Worm (Caenorhabditis elegans): Measurements from ENCODE around the gene F42G4.6.
A peak's percentile ranks its signal among the peaks of the same experiment; 100 is the strongest.

DNA sequence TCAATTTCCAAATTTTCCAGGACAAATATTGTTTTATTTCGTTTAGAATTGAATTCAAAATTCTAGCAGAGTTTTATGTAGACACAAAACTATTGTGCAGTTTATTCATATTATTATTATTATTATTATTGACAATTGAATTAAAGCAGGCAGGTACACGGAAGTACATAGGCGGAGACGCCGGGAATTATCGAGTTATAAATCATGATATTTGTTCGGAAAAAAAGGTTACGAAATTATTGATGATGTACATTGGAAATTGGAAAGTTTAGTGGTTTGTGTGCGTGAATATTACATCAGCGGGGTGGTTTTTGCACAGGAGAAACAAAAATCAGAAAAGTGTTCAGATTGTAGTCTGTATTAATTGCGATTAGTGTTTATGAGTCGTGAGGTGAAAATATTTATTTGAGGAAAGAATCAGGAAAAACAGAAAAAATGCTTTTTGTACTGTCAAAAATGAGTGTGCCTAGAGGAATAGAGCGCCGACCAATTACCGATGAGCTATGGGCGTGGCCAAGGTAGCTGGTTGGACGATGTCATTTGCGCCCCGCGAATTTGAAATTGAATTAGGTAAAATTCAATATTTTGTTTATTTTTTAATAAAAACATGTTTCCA is 2.8 kb upstream of the F42G4.6 start:
- TF ChIP-seq nhr-237 (tag; optimal IDR thresholded peaks at IDR 0.05) (no peak), ceh-28 (tag; optimal IDR thresholded peaks at IDR 0.05) (no peak), unc-62 (GFP tag; optimal IDR thresholded peaks at IDR 0.05) (no peak), pha-4 (tag; optimal IDR thresholded peaks at IDR 0.05) (peak; percentile 33), nhr-11 (tag; optimal IDR thresholded peaks at IDR 0.05) (no peak), egl-27 (tag; optimal IDR thresholded peaks at IDR 0.05) (no peak), lin-39 (tag; optimal IDR thresholded peaks at IDR 0.05) (no peak), ceh-9 (tag; optimal IDR thresholded peaks at IDR 0.05) (no peak), mdl-1 (tag; optimal IDR thresholded peaks at IDR 0.05) (no peak), skn-1 (tag; optimal IDR thresholded peaks at IDR 0.05) (no peak), zag-1 (tag; optimal IDR thresholded peaks at IDR 0.05) (no peak)
